Fruit fly (Drosophila melanogaster) whole organism, adult: Measurements from ENCODE around the gene nxf4.

Experiments
- CG11617 ChIP-seq: fragments of 200-800 bp; sonication (Bioruptor generic); optimal IDR thresholded peaks from 2 replicates; lab custom pipeline; 2017; ENCODE audit warnings: mild to moderate bottlenecking, missing biosample characterization, missing genetic modification reagents, missing genetic modification characterization
- CG12768 ChIP-seq: fragments of 200-800 bp; sonication (Bioruptor generic); optimal IDR thresholded peaks from 2 replicates; lab custom pipeline; 2017; ENCODE audit warnings: missing biosample characterization, missing genetic modification characterization, mild to moderate bottlenecking, moderate library complexity, missing genetic modification reagents
- CG33017 ChIP-seq: fragments of 200-800 bp; sonication (Bioruptor generic); optimal IDR thresholded peaks from 2 replicates; lab custom pipeline; 2018; ENCODE audit warnings: missing biosample characterization, mild to moderate bottlenecking, missing genetic modification characterization, moderate library complexity
- Clk ChIP-seq: fragments of 200-800 bp; sonication (Bioruptor generic); optimal IDR thresholded peaks from 2 replicates; lab custom pipeline; 2017; ENCODE audit warnings: missing biosample characterization, missing genetic modification characterization
- Mnt ChIP-seq: fragments of 200-800 bp; sonication (Bioruptor generic); optimal IDR thresholded peaks from 2 replicates; lab custom pipeline; 2016; ENCODE audit warnings: missing biosample characterization, mild to moderate bottlenecking, missing genetic modification characterization
- kay ChIP-seq: fragments of 200-800 bp; sonication (Bioruptor generic); peaks from one replicate; lab custom pipeline; 2016; ENCODE audit warnings: missing biosample characterization, missing genetic modification characterization, borderline replicate concordance

DNA sequence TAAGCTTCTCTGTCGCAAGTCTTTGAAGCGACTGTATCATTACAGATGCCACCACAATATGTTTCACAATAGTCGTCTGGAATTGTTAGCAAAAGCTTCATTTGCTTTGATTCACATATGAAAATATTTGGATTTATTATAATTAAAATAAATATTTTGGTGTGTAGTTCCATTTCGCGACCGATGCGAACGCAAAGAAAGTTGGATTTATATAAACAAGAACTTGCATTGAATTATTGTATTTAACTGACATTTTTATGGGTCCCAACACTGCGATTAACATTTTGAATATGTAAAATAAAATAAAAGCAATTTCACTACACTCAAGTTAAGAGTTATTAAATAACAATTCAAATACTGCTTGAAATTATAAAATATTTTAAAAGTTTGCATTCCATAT, 22.7 kb downstream of the nxf4 start, which contains the start of gene MstProx:
- TF ChIP-seq CG12768 (no peak), kay (no peak), CG33017 (tag; lab: Kevin White, UChicago) (no peak), Clk (no peak), CG11617 (GFP tag; lab: Kevin White, UChicago) (no peak), Mnt (GFP tag; lab: Kevin White, UChicago) (no peak)
